In the genomic region with DNA sequence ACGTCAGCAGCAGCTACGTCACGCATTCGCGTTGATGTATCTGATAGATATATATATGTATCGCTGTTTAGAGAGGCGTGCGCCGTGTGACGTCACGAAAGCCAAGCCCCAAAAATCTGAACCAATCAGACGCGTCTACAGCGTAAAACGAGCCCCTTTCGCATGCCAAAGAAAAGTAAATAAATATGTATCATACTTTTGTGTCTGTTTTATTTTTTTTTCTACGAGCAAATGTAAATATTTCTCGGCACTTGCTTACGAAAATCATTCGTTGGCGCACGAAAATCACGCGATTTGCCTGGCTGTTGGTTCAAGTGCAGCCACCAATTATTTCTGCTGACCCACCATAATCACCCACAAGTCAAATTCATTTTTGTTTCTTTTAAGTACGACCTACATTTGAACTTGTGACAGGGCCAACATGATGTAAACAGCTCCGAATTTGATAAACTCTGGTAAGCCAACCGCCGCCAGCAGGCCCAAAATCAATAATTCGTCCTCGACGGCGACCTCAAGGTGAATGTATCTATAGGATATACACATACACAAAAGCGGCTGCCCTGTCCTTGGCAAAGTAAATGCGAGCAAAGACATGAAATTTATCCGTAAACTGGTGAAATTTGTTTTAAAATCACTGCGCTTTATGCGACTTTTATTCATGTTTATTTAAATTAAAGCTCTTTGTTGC, we compare ENCODE assay signal across 3 fruit fly cellular contexts.
TF ChIP-seq lines count a peak whose summit lies in the region.

No protein-coding gene starts in this region.

- TF ChIP-seq CTCF in whole organism, embryonic (GFP tag; optimal IDR thresholded peaks at IDR 0.05; lab: Kevin White, UChicago) = no peak

TF ChIP-seq in whole organism, adult, 20 proteins besides CTCF, POLR2A, EP300 and RAD21:
- TF ChIP-seq bab1 (GFP tag; optimal IDR thresholded peaks at IDR 0.05; lab: Kevin White, UChicago) (peak; percentile 80), tj (GFP tag; optimal IDR thresholded peaks at IDR 0.05; lab: Kevin White, UChicago) (peak; percentile 80), Clk (GFP tag; optimal IDR thresholded peaks at IDR 0.05; lab: Kevin White, UChicago) (no peak), Crg-1 (GFP tag; optimal IDR thresholded peaks at IDR 0.05; lab: Kevin White, UChicago) (peak; percentile 1)

TF ChIP-seq in whole organism, embryonic, 481 proteins besides CTCF, POLR2A, EP300 and RAD21:
- TF ChIP-seq sqz (GFP tag; optimal IDR thresholded peaks at IDR 0.05; lab: Kevin White, UChicago) (peak; percentile 15), sd (tag; optimal IDR thresholded peaks at IDR 0.05; lab: Kevin White, UChicago) (peak; percentile 60), CG6813 (GFP tag; optimal IDR thresholded peaks at IDR 0.05; lab: Kevin White, UChicago) (no peak), jigr1 (GFP tag; IDR thresholded peaks at IDR 0.05; lab: Robert Waterston, UW) (no peak), Nf-YC (tag; optimal IDR thresholded peaks at IDR 0.05; lab: Kevin White, UChicago) (peak; percentile 93), Med (GFP tag; lab: Kevin White, UChicago) (peak; percentile 46), nom (GFP tag; optimal IDR thresholded peaks at IDR 0.05; lab: Kevin White, UChicago) (no peak), Hey (tag; optimal IDR thresholded peaks at IDR 0.05; lab: Kevin White, UChicago) (no peak), Asciz (GFP tag; optimal IDR thresholded peaks at IDR 0.05; lab: Kevin White, UChicago) (no peak), CG7357 (GFP tag; IDR thresholded peaks at IDR 0.05; lab: Robert Waterston, UW) (no peak), CG31365 (tag; optimal IDR thresholded peaks at IDR 0.05; lab: Kevin White, UChicago) (no peak), sug (tag; optimal IDR thresholded peaks at IDR 0.05; lab: Kevin White, UChicago) (no peak), CG15696 (tag; optimal IDR thresholded peaks at IDR 0.05; lab: Kevin White, UChicago) (no peak), Lpt (GFP tag; optimal IDR thresholded peaks at IDR 0.05; lab: Kevin White, UChicago) (no peak), CG4360 (GFP tag; IDR thresholded peaks at IDR 0.05; lab: Robert Waterston, UW) (0 out of 2 replicates have a peak, but pooled peaks have one; percentile 1), onecut (GFP tag; IDR thresholded peaks at IDR 0.05; lab: Robert Waterston, UW) (peak; percentile 87), CG18599 (GFP tag; optimal IDR thresholded peaks at IDR 0.05; lab: Kevin White, UChicago) (no peak), gsb (GFP tag; IDR thresholded peaks at IDR 0.05; lab: Robert Waterston, UW) (no peak), sens (GFP tag; lab: Kevin White, UChicago) (peak; percentile 59), vfl (GFP tag; optimal IDR thresholded peaks at IDR 0.05; lab: Kevin White, UChicago) (no peak), CG34422 (GFP tag; IDR thresholded peaks at IDR 0.05; lab: Robert Waterston, UW) (no peak), Drgx (GFP tag; IDR thresholded peaks at IDR 0.05; lab: Robert Waterston, UW) (no peak), luna (GFP tag; optimal IDR thresholded peaks at IDR 0.05; lab: Kevin White, UChicago) (no peak), BtbVII (GFP tag; optimal IDR thresholded peaks at IDR 0.05; lab: Kevin White, UChicago) (peak; percentile 52), ERR (GFP tag; optimal IDR thresholded peaks at IDR 0.05; lab: Kevin White, UChicago) (peak; percentile 32), scrt (GFP tag; optimal IDR thresholded peaks at IDR 0.05; lab: Kevin White, UChicago) (no peak), abd-A (tag; optimal IDR thresholded peaks at IDR 0.05; lab: Kevin White, UChicago) (peak; percentile 57), Pdp1 (GFP tag; optimal IDR thresholded peaks at IDR 0.05; lab: Kevin White, UChicago) (peak in 1 of 2 experiments; percentile 22), ftz-f1 (GFP tag; optimal IDR thresholded peaks at IDR 0.05; lab: Kevin White, UChicago) (peak; percentile 54), CG33557 (GFP tag; optimal IDR thresholded peaks at IDR 0.05; lab: Kevin White, UChicago) (no peak), CG32767 (GFP tag; IDR thresholded peaks at IDR 0.05; lab: Robert Waterston, UW) (0 out of 2 replicates have a peak, but pooled peaks have one; percentile 49), Deaf1 (tag; optimal IDR thresholded peaks at IDR 0.05; lab: Kevin White, UChicago) (peak; percentile 41), CG30020 (tag; optimal IDR thresholded peaks at IDR 0.05; lab: Kevin White, UChicago) (no peak), Xrp1 (GFP tag; IDR thresholded peaks at IDR 0.05; lab: Robert Waterston, UW) (0 out of 2 replicates have a peak, but pooled peaks have one; percentile 14), CG13287 (GFP tag; IDR thresholded peaks at IDR 0.05; lab: Robert Waterston, UW; ENCODE audit: partially characterized antibody) (0 out of 2 replicates have a peak, but pooled peaks have one; percentile 4), Nf-YB (GFP tag; optimal IDR thresholded peaks at IDR 0.05; lab: Kevin White, UChicago) (peak; percentile 89), NK7.1 (GFP tag; optimal IDR thresholded peaks at IDR 0.05; lab: Kevin White, UChicago) (no peak), grn (GFP tag; optimal IDR thresholded peaks at IDR 0.05; lab: Kevin White, UChicago) (no peak)

TF ChIP-seq in whole organism, prepupa, 60 proteins besides CTCF, POLR2A, EP300 and RAD21:
- TF ChIP-seq CG6276 (GFP tag; optimal IDR thresholded peaks at IDR 0.05; lab: Kevin White, UChicago) (no peak), CG32006 (GFP tag; optimal IDR thresholded peaks at IDR 0.05; lab: Kevin White, UChicago) (no peak), Met (GFP tag; optimal IDR thresholded peaks at IDR 0.05; lab: Kevin White, UChicago) (no peak), CG7368 (GFP tag; optimal IDR thresholded peaks at IDR 0.05; lab: Kevin White, UChicago) (no peak), esn (GFP tag; optimal IDR thresholded peaks at IDR 0.05; lab: Kevin White, UChicago) (no peak), dsx (GFP tag; optimal IDR thresholded peaks at IDR 0.05; lab: Kevin White, UChicago; ENCODE audit: poor library complexity, severe bottlenecking) (no peak), CG6163 (GFP tag; IDR thresholded peaks at IDR 0.05; lab: Robert Waterston, UW) (0 out of 3 replicates have a peak, but pooled peaks have one; percentile 16), CG11294 (GFP tag; IDR thresholded peaks at IDR 0.05; lab: Robert Waterston, UW) (no peak), Eip78C (GFP tag; lab: Kevin White, UChicago) (peak; percentile 9), CG16779 (tag; optimal IDR thresholded peaks at IDR 0.05; lab: Kevin White, UChicago) (no peak), CG3919 (GFP tag; optimal IDR thresholded peaks at IDR 0.05; lab: Kevin White, UChicago) (no peak), CG10669 (GFP tag; optimal IDR thresholded peaks at IDR 0.05; lab: Kevin White, UChicago) (no peak), fkh (GFP tag; optimal IDR thresholded peaks at IDR 0.05; lab: Kevin White, UChicago) (peak; percentile 44), Sox14 (GFP tag; optimal IDR thresholded peaks at IDR 0.05; lab: Kevin White, UChicago) (no peak), fd85E (GFP tag; optimal IDR thresholded peaks at IDR 0.05; lab: Kevin White, UChicago) (no peak), Lpt (GFP tag; optimal IDR thresholded peaks at IDR 0.05; lab: Kevin White, UChicago) (no peak), Sox102F (GFP tag; optimal IDR thresholded peaks at IDR 0.05; lab: Kevin White, UChicago) (no peak), svp (GFP tag; lab: Kevin White, UChicago) (peak; percentile 82), Eip93F (GFP tag; optimal IDR thresholded peaks at IDR 0.05; lab: Kevin White, UChicago) (no peak), CG3032 (tag; optimal IDR thresholded peaks at IDR 0.05; lab: Kevin White, UChicago) (no peak), CG10631 (GFP tag; optimal IDR thresholded peaks at IDR 0.05; lab: Kevin White, UChicago) (no peak), eg (GFP tag; IDR thresholded peaks at IDR 0.05; lab: Robert Waterston, UW) (no peak), CG34406 (GFP tag; optimal IDR thresholded peaks at IDR 0.05; lab: Kevin White, UChicago) (no peak), CG11762 (GFP tag; optimal IDR thresholded peaks at IDR 0.05; lab: Kevin White, UChicago; ENCODE audit: insufficient read depth) (no peak), CG8632 (GFP tag; optimal IDR thresholded peaks at IDR 0.05; lab: Kevin White, UChicago) (no peak), CG8119 (GFP tag; IDR thresholded peaks at IDR 0.05; lab: Robert Waterston, UW) (peak; percentile 20; the same call in 1 of the 3 replicates), Gug (GFP tag; IDR thresholded peaks at IDR 0.05; lab: Robert Waterston, UW) (no peak), Ets21C (GFP tag; optimal IDR thresholded peaks at IDR 0.05; lab: Kevin White, UChicago) (no peak), salr (GFP tag; optimal IDR thresholded peaks at IDR 0.05; lab: Kevin White, UChicago) (no peak), dac (GFP tag; optimal IDR thresholded peaks at IDR 0.05; lab: Kevin White, UChicago) (no peak), topi (GFP tag; optimal IDR thresholded peaks at IDR 0.05; lab: Kevin White, UChicago) (no peak), Ets96B (tag; optimal IDR thresholded peaks at IDR 0.05; lab: Kevin White, UChicago) (no peak)
